Worm (Caenorhabditis elegans) whole organism, late embryonic: ENCODE results near the gene R12H7.4.

Experiments used
- C08G9.2 ChIP-seq: sonication (generic microtip); optimal IDR thresholded peaks from 2 replicates; lab custom pipeline; 2016; ENCODE audit warnings: mild to moderate bottlenecking, missing genetic modification characterization, moderate library complexity, missing compliant biosample characterization
- K02D7.2 ChIP-seq: sonication (generic microtip); optimal IDR thresholded peaks from 2 replicates; lab custom pipeline; 2017; ENCODE audit warnings: mild to moderate bottlenecking, missing genetic modification characterization, missing compliant biosample characterization
- ama-1 ChIP-seq: fragments of 150-350 bp; optimal IDR thresholded peaks from 2 replicates; lab custom pipeline; 2014
- ceh-14 ChIP-seq: sonication (generic microtip); optimal IDR thresholded peaks from 2 replicates; lab custom pipeline; 2016; ENCODE audit warnings: missing genotype, missing genetic modification characterization, missing compliant biosample characterization
- ceh-18 ChIP-seq: sonication (generic microtip); optimal IDR thresholded peaks from 2 replicates; lab custom pipeline; 2016; ENCODE audit warnings: missing genetic modification characterization, missing compliant biosample characterization
- ceh-19 ChIP-seq: fragments of 200-800 bp; sonication (Bioruptor generic); optimal IDR thresholded peaks from 2 replicates; lab custom pipeline; 2018; ENCODE audit warnings: mild to moderate bottlenecking, missing genetic modification characterization, missing compliant biosample characterization
- ceh-2 ChIP-seq: sonication (generic microtip); optimal IDR thresholded peaks from 2 replicates; lab custom pipeline; 2016; ENCODE audit warnings: missing genotype, missing genetic modification characterization, missing compliant biosample characterization
- ceh-22 ChIP-seq: sonication (generic microtip); optimal IDR thresholded peaks from 2 replicates; lab custom pipeline; 2017; ENCODE audit warnings: missing biosample characterization, missing genetic modification characterization
- ceh-24 ChIP-seq: sonication (generic microtip); optimal IDR thresholded peaks from 2 replicates; lab custom pipeline; 2016; ENCODE audit warnings: mild to moderate bottlenecking, missing genetic modification characterization, missing compliant biosample characterization
- ceh-31 ChIP-seq: sonication (generic microtip); optimal IDR thresholded peaks from 2 replicates; lab custom pipeline; 2016; ENCODE audit warnings: missing genetic modification characterization, missing compliant biosample characterization
- ceh-34 ChIP-seq: sonication (generic microtip); optimal IDR thresholded peaks from 2 replicates; lab custom pipeline; 2016; ENCODE audit warnings: mild to moderate bottlenecking, missing genetic modification characterization, missing compliant biosample characterization
- ceh-45 ChIP-seq: fragments of 200-800 bp; sonication (Bioruptor generic); IDR thresholded peaks from 2 replicates; pipeline ENCODE4 v1.3.6; 2022; ENCODE audit warnings: missing genetic modification reagents, missing genetic modification characterization, missing compliant biosample characterization
- ceh-48 ChIP-seq: sonication (generic microtip); optimal IDR thresholded peaks from 2 replicates; lab custom pipeline; 2016; ENCODE audit warnings: missing genetic modification characterization, inconsistent platforms, missing compliant biosample characterization
- ceh-6 ChIP-seq: fragments of 200-800 bp; sonication (Bioruptor generic); optimal IDR thresholded peaks from 2 replicates; lab custom pipeline; 2018; ENCODE audit warnings: mild to moderate bottlenecking, missing genetic modification characterization, missing compliant biosample characterization
- elt-2 ChIP-seq: sonication (generic microtip); optimal IDR thresholded peaks from 2 replicates; lab custom pipeline; 2016; ENCODE audit warnings: missing genetic modification reagents, missing genetic modification characterization, missing compliant biosample characterization
- elt-4 ChIP-seq: sonication (generic microtip); optimal IDR thresholded peaks from 2 replicates; lab custom pipeline; 2016; ENCODE audit warnings: missing genetic modification characterization, missing compliant biosample characterization
- ets-4 ChIP-seq: sonication (generic microtip); optimal IDR thresholded peaks from 2 replicates; lab custom pipeline; 2016; ENCODE audit warnings: missing genetic modification characterization, missing compliant biosample characterization
- eyg-1 ChIP-seq: sonication (generic microtip); optimal IDR thresholded peaks from 2 replicates; lab custom pipeline; 2016; ENCODE audit warnings: missing genotype, missing genetic modification characterization, missing compliant biosample characterization
- fax-1 ChIP-seq: sonication (generic microtip); optimal IDR thresholded peaks from 2 replicates; lab custom pipeline; 2016; ENCODE audit warnings: missing genotype, missing genetic modification characterization, missing compliant biosample characterization
- fkh-10 ChIP-seq: fragments of 150-350 bp; optimal IDR thresholded peaks from 2 replicates; lab custom pipeline; 2014; ENCODE audit warnings: missing biosample characterization, missing genetic modification reagents, missing genetic modification characterization
- gmeb-2 ChIP-seq: sonication (generic microtip); optimal IDR thresholded peaks from 2 replicates; lab custom pipeline; 2016; ENCODE audit warnings: missing genetic modification characterization, inconsistent platforms, missing compliant biosample characterization
- hlh-13 ChIP-seq: fragments of 200-800 bp; sonication (Bioruptor generic); optimal IDR thresholded peaks from 2 replicates; lab custom pipeline; 2018; ENCODE audit warnings: mild to moderate bottlenecking, missing genetic modification characterization, missing compliant biosample characterization
- hlh-30 ChIP-seq: sonication (generic microtip); optimal IDR thresholded peaks from 2 replicates; lab custom pipeline; 2017; ENCODE audit warnings: antibody characterized with exemption, missing genetic modification characterization, missing compliant biosample characterization; ENCODE audit not compliant: insufficient read depth
- lim-6 ChIP-seq: sonication (generic microtip); optimal IDR thresholded peaks from 2 replicates; lab custom pipeline; 2016; ENCODE audit warnings: missing genetic modification characterization, missing compliant biosample characterization
- nfya-1 ChIP-seq: sonication (generic microtip); optimal IDR thresholded peaks from 2 replicates; lab custom pipeline; 2017; ENCODE audit warnings: missing genetic modification characterization, mild to moderate bottlenecking, missing compliant biosample characterization, antibody characterized with exemption, moderate library complexity
- nhr-11 ChIP-seq: fragments of 150-350 bp; optimal IDR thresholded peaks from 2 replicates; lab custom pipeline; 2014; ENCODE audit warnings: missing biosample characterization, missing genetic modification characterization
- odd-2 ChIP-seq: sonication (generic microtip); optimal IDR thresholded peaks from 2 replicates; lab custom pipeline; 2017; ENCODE audit warnings: antibody characterized with exemption, mild to moderate bottlenecking, missing genetic modification characterization, missing compliant biosample characterization
- pat-9 ChIP-seq: fragments of 200-800 bp; sonication (Bioruptor generic); optimal IDR thresholded peaks from 2 replicates; lab custom pipeline; 2018; ENCODE audit warnings: mild to moderate bottlenecking, missing genetic modification characterization, moderate library complexity, missing compliant biosample characterization
- pax-1 ChIP-seq: fragments of 150-350 bp; optimal IDR thresholded peaks from 2 replicates; lab custom pipeline; 2014; ENCODE audit warnings: missing biosample characterization, missing genetic modification characterization
- pha-2 ChIP-seq: sonication (generic microtip); optimal IDR thresholded peaks from 2 replicates; lab custom pipeline; 2017; ENCODE audit warnings: mild to moderate bottlenecking, missing genetic modification characterization, missing compliant biosample characterization
- pha-4 ChIP-seq: fragments of 150-350 bp; optimal IDR thresholded peaks from 2 replicates; lab custom pipeline; 2018; ENCODE audit warnings: missing biosample characterization, missing genetic modification reagents, missing genetic modification characterization
- pqm-1 ChIP-seq: sonication (generic microtip); optimal IDR thresholded peaks from 2 replicates; lab custom pipeline; 2016; ENCODE audit warnings: missing genetic modification characterization, missing compliant biosample characterization
- sox-2 ChIP-seq: fragments of 200-800 bp; sonication (Bioruptor generic); IDR thresholded peaks from 2 replicates; pipeline ENCODE4 v1.3.6; 2022; ENCODE audit warnings: missing genetic modification reagents, missing genetic modification characterization, missing compliant biosample characterization
- sox-4 ChIP-seq: sonication (generic microtip); optimal IDR thresholded peaks from 2 replicates; lab custom pipeline; 2017; ENCODE audit warnings: mild to moderate bottlenecking, missing genetic modification characterization, inconsistent platforms, missing compliant biosample characterization
- tbx-2 ChIP-seq: sonication (generic microtip); optimal IDR thresholded peaks from 2 replicates; lab custom pipeline; 2016; ENCODE audit warnings: missing genetic modification characterization, missing compliant biosample characterization
- ttx-3 ChIP-seq: sonication (generic microtip); optimal IDR thresholded peaks from 2 replicates; lab custom pipeline; 2016; ENCODE audit warnings: missing genetic modification reagents, missing genetic modification characterization, missing compliant biosample characterization
- unc-3 ChIP-seq, 2 experiments: fragments of 200-800 bp in 1 of 2; sonication (Bioruptor generic) in 1 of 2; sonication (generic microtip) in 1 of 2; conservative IDR thresholded peaks in 1 of 2; optimal IDR thresholded peaks in 1 of 2; 2 replicates each; pipeline versions ENCODE4 v1.3.6 to Lab custom; 2016 to 2022; ENCODE audit warnings: missing compliant biosample characterization in 2 of 2, missing genetic modification characterization in 2 of 2, missing genetic modification reagents in 1 of 2
- unc-55 ChIP-seq: sonication (generic microtip); optimal IDR thresholded peaks from 2 replicates; lab custom pipeline; 2017; ENCODE audit warnings: missing biosample characterization, missing genetic modification reagents, missing genetic modification characterization
- zip-5 ChIP-seq: sonication (generic microtip); optimal IDR thresholded peaks from 2 replicates; lab custom pipeline; 2016; ENCODE audit warnings: missing genetic modification characterization, missing compliant biosample characterization
- ztf-16 ChIP-seq: sonication (generic microtip); optimal IDR thresholded peaks from 2 replicates; lab custom pipeline; 2017; ENCODE audit warnings: missing genetic modification characterization, missing compliant biosample characterization

The R12H7.4 gene

ce11 chrX:13224608-13225007 is 7.7 kb downstream of the R12H7.4 start, which contains the start of gene skr-19:
Gene skr-19 (minus strand): TSS chrX:13224708.
- TF ChIP-seq ztf-16 (tag; lab: Kevin White, UChicago) (no peak), nhr-11 (tag; lab: Kevin White, UChicago) (no peak), ttx-3 (tag; lab: Kevin White, UChicago) (no peak), zip-5 (no peak), ets-4 (tag; lab: Kevin White, UChicago) (no peak), C08G9.2 (no peak), pha-4 (no peak), ceh-19 (no peak), ceh-6 (GFP tag; lab: Kevin White, UChicago) (no peak), fkh-10 (GFP tag; lab: Kevin White, UChicago) (no peak), gmeb-2 (tag; lab: Kevin White, UChicago) (no peak), sox-2 (GFP tag; lab: Robert Waterston, UW) (no peak), pqm-1 (tag; lab: Kevin White, UChicago) (no peak), pha-2 (tag; lab: Kevin White, UChicago) (no peak), fax-1 (no peak)

- no peak for TF ChIP-seq unc-3 (GFP tag; conservative IDR thresholded peaks at IDR 0.05; lab: Robert Waterston, UW)
- TF ChIP-seq unc-3 (tag; optimal IDR thresholded peaks at IDR 0.05; lab: Kevin White, UChicago), result no peak
- no peak for TF ChIP-seq ama-1 (lab: Kevin White, UChicago)
- TF ChIP-seq ceh-19, result peak; percentile 23
- no peak for TF ChIP-seq ceh-18 (tag; lab: Kevin White, UChicago)
- TF ChIP-seq elt-2, result peak; percentile 32
- no peak for TF ChIP-seq unc-55
- TF ChIP-seq ceh-31, result peak; percentile 7
- peak; percentile 36 for TF ChIP-seq ceh-2 (tag; lab: Kevin White, UChicago)
- TF ChIP-seq fkh-10 (GFP tag; lab: Kevin White, UChicago), result no peak
- TF ChIP-seq ceh-48 (tag; lab: Kevin White, UChicago), result peak; percentile 52
- no peak for TF ChIP-seq C08G9.2
- TF ChIP-seq hlh-30 (tag; lab: Kevin White, UChicago), result peak; percentile 80
- peak; percentile 11 for TF ChIP-seq ceh-22 (tag; lab: Kevin White, UChicago)
Measured at ce11 chrX:13225111-13225905, 8.4 kb downstream of the R12H7.4 start.

ce11 chrX:13226614-13227096 is 9.8 kb downstream of the R12H7.4 start, which contains the start of gene skr-21:
Gene skr-21 (minus strand): TSS chrX:13226664.
- TF ChIP-seq hlh-13, result no peak
- no peak for TF ChIP-seq unc-3 (GFP tag; conservative IDR thresholded peaks at IDR 0.05; lab: Robert Waterston, UW)
- no peak for TF ChIP-seq unc-3 (tag; optimal IDR thresholded peaks at IDR 0.05; lab: Kevin White, UChicago)
- peak; percentile 45 for TF ChIP-seq sox-2 (GFP tag; lab: Robert Waterston, UW)
- TF ChIP-seq elt-2, result peak; percentile 35
- TF ChIP-seq tbx-2 (tag; lab: Kevin White, UChicago), result peak; percentile 40
- peak; percentile 73 for TF ChIP-seq ceh-48 (tag; lab: Kevin White, UChicago)
- peak; percentile 9 for TF ChIP-seq ceh-31
- TF ChIP-seq nfya-1, result peak; percentile 45
- no peak for TF ChIP-seq ceh-34 (tag; lab: Kevin White, UChicago)

- no peak for TF ChIP-seq sox-4
- TF ChIP-seq ceh-6 (GFP tag; lab: Kevin White, UChicago), result no peak
- no peak for TF ChIP-seq ceh-19
- TF ChIP-seq pat-9 (tag; lab: Kevin White, UChicago), result no peak
- no peak for TF ChIP-seq K02D7.2 (tag; lab: Kevin White, UChicago)
- no peak for TF ChIP-seq elt-4 (tag; lab: Kevin White, UChicago)
- no peak for TF ChIP-seq pax-1 (tag; lab: Kevin White, UChicago)
- TF ChIP-seq eyg-1, result no peak
- TF ChIP-seq pqm-1 (tag; lab: Kevin White, UChicago), result no peak
- TF ChIP-seq lim-6 (tag; lab: Kevin White, UChicago), result no peak
- no peak for TF ChIP-seq ama-1 (lab: Kevin White, UChicago)
- TF ChIP-seq ceh-24, result no peak
- TF ChIP-seq ceh-45, result no peak
- TF ChIP-seq ceh-14 (tag; lab: Kevin White, UChicago), result no peak
- TF ChIP-seq ceh-2 (tag; lab: Kevin White, UChicago), result no peak
- TF ChIP-seq odd-2 (tag; lab: Kevin White, UChicago), result no peak
Measured at ce11 chrX:13227778-13228177, 10.9 kb downstream of the R12H7.4 start.
